Worm (Caenorhabditis elegans): ENCODE data around the gene K12H6.4.

- TF ChIP-seq ahr-1 (tag; optimal IDR thresholded peaks at IDR 0.05) (no peak), hlh-15 (tag; optimal IDR thresholded peaks at IDR 0.05) (no peak), unc-55 (GFP tag; optimal IDR thresholded peaks at IDR 0.05) (no peak), rnt-1 (tag; optimal IDR thresholded peaks at IDR 0.05) (no peak), hlh-13 (GFP tag; optimal IDR thresholded peaks at IDR 0.05) (no peak), ceh-9 (tag; optimal IDR thresholded peaks at IDR 0.05) (no peak), gmeb-2 (tag; optimal IDR thresholded peaks at IDR 0.05) (no peak), pag-3 (tag; optimal IDR thresholded peaks at IDR 0.05; ENCODE audit: borderline replicate concordance) (no peak), elt-2 (tag; optimal IDR thresholded peaks at IDR 0.05) (no peak), ref-2 (tag; optimal IDR thresholded peaks at IDR 0.05) (no peak), sdc-2 (tag; optimal IDR thresholded peaks at IDR 0.05) (no peak)
Observed at ce11 chrII:2827859-2828403, 3.9 kb upstream of the K12H6.4 start, which contains the start of gene K12H6.8.
